Comparison of ENCODE assay signal across 4 worm cellular contexts in genomic region chrV:13808462-13808867, ce11.
TF ChIP-seq lines count a peak whose summit lies in the region.

No protein-coding gene starts in this region.

TF ChIP-seq in whole organism, L2 larva, 48 proteins besides CTCF, POLR2A, EP300 and RAD21 (continues in another document):
- TF ChIP-seq sma-3 (GFP tag; optimal IDR thresholded peaks at IDR 0.05; lab: Kevin White, UChicago): no peak
- no peak for TF ChIP-seq unc-62 (GFP tag; optimal IDR thresholded peaks at IDR 0.05; lab: Kevin White, UChicago)
- TF ChIP-seq nhr-11 (tag; optimal IDR thresholded peaks at IDR 0.05; lab: Kevin White, UChicago): no peak
- TF ChIP-seq mab-5 (tag; optimal IDR thresholded peaks at IDR 0.05; lab: Kevin White, UChicago): no peak
- peak in 1 of 2 experiments; percentile 63 for TF ChIP-seq lsy-2 (tag; optimal IDR thresholded peaks at IDR 0.05; lab: Kevin White, UChicago)
- TF ChIP-seq ceh-16 (tag; optimal IDR thresholded peaks at IDR 0.05; lab: Kevin White, UChicago): peak; percentile 0
- TF ChIP-seq unc-39 (tag; optimal IDR thresholded peaks at IDR 0.05; lab: Kevin White, UChicago): peak; percentile 7
- peak; percentile 76 for TF ChIP-seq C34F6.9 (tag; optimal IDR thresholded peaks at IDR 0.05; lab: Kevin White, UChicago)
- peak; percentile 63 for TF ChIP-seq blmp-1 (tag; optimal IDR thresholded peaks at IDR 0.05; lab: Kevin White, UChicago; ENCODE audit: insufficient read depth)
- TF ChIP-seq elt-3 (tag; optimal IDR thresholded peaks at IDR 0.05; lab: Kevin White, UChicago): no peak
- TF ChIP-seq ztf-4 (tag; optimal IDR thresholded peaks at IDR 0.05; lab: Kevin White, UChicago): no peak
- no peak for TF ChIP-seq dmd-4 (tag; optimal IDR thresholded peaks at IDR 0.05; lab: Kevin White, UChicago)
- no peak for TF ChIP-seq nhr-23 (tag; optimal IDR thresholded peaks at IDR 0.05; lab: Kevin White, UChicago)
- TF ChIP-seq nhr-10 (tag; optimal IDR thresholded peaks at IDR 0.05; lab: Kevin White, UChicago): no peak
- no peak for TF ChIP-seq egl-27 (tag; optimal IDR thresholded peaks at IDR 0.05; lab: Kevin White, UChicago)
- TF ChIP-seq F13H6.1 (tag; optimal IDR thresholded peaks at IDR 0.05; lab: Kevin White, UChicago): peak; percentile 89
- TF ChIP-seq lin-11 (tag; optimal IDR thresholded peaks at IDR 0.05; lab: Kevin White, UChicago): peak; percentile 5
- TF ChIP-seq nhr-6 (tag; optimal IDR thresholded peaks at IDR 0.05; lab: Kevin White, UChicago): no peak
- peak; percentile 46 for TF ChIP-seq gmeb-1 (tag; optimal IDR thresholded peaks at IDR 0.05; lab: Kevin White, UChicago)
- no peak for TF ChIP-seq nhr-237 (tag; optimal IDR thresholded peaks at IDR 0.05; lab: Kevin White, UChicago)
- TF ChIP-seq ama-1 (optimal IDR thresholded peaks at IDR 0.05; lab: Kevin White, UChicago): no peak
- TF ChIP-seq elt-1 (tag; optimal IDR thresholded peaks at IDR 0.05; lab: Kevin White, UChicago): no peak
- TF ChIP-seq nhr-77 (tag; optimal IDR thresholded peaks at IDR 0.05; lab: Kevin White, UChicago): no peak
- peak; percentile 24 for TF ChIP-seq lin-13 (GFP tag; optimal IDR thresholded peaks at IDR 0.05; lab: Kevin White, UChicago)

TF ChIP-seq in whole organism, L4 larva, 104 proteins besides CTCF, POLR2A, EP300 and RAD21 (continues in another document):
- TF ChIP-seq zip-11 (GFP tag; IDR thresholded peaks at IDR 0.05; lab: Robert Waterston, UW) (no peak), ceh-44 (GFP tag; IDR thresholded peaks at IDR 0.05; lab: Robert Waterston, UW) (no peak), F37D6.2 (tag; optimal IDR thresholded peaks at IDR 0.05; lab: Kevin White, UChicago) (peak; percentile 25), sdz-12 (GFP tag; optimal IDR thresholded peaks at IDR 0.05; lab: Kevin White, UChicago) (no peak), ceh-62 (tag; optimal IDR thresholded peaks at IDR 0.05; lab: Kevin White, UChicago) (no peak), T26A8.4 (GFP tag; IDR thresholded peaks at IDR 0.05; lab: Robert Waterston, UW) (no peak), pha-4 (GFP tag; IDR thresholded peaks at IDR 0.05; lab: Robert Waterston, UW) (no peak), pha-4 (tag; optimal IDR thresholded peaks at IDR 0.05; lab: Kevin White, UChicago) (peak; percentile 28), tag-97 (GFP tag; IDR thresholded peaks at IDR 0.05; lab: Robert Waterston, UW) (no peak), nhr-41 (GFP tag; IDR thresholded peaks at IDR 0.05; lab: Robert Waterston, UW) (no peak), nhr-237 (tag; optimal IDR thresholded peaks at IDR 0.05; lab: Kevin White, UChicago) (no peak), daf-16 (GFP tag; optimal IDR thresholded peaks at IDR 0.05; lab: Kevin White, UChicago) (peak in 1 of 2 experiments; percentile 1), daf-16 (tag; optimal IDR thresholded peaks at IDR 0.05; lab: Kevin White, UChicago) (peak; percentile 49), duxl-1 (tag; optimal IDR thresholded peaks at IDR 0.05; lab: Kevin White, UChicago; ENCODE audit: poor library complexity) (no peak), nhr-77 (tag; optimal IDR thresholded peaks at IDR 0.05; lab: Kevin White, UChicago) (peak; percentile 21), cey-2 (tag; optimal IDR thresholded peaks at IDR 0.05; lab: Kevin White, UChicago; ENCODE audit: borderline replicate concordance, insufficient read depth) (no peak), hlh-11 (tag; optimal IDR thresholded peaks at IDR 0.05; lab: Kevin White, UChicago) (peak; percentile 83), F26F4.8 (GFP tag; conservative IDR thresholded peaks at IDR 0.05; lab: Robert Waterston, UW) (no peak), daf-19 (GFP tag; conservative IDR thresholded peaks at IDR 0.05; lab: Robert Waterston, UW) (no peak), madf-9 (GFP tag; conservative IDR thresholded peaks at IDR 0.05; lab: Robert Waterston, UW) (no peak), php-3 (GFP tag; IDR thresholded peaks at IDR 0.05; lab: Robert Waterston, UW) (no peak), nhr-11 (tag; optimal IDR thresholded peaks at IDR 0.05; lab: Kevin White, UChicago) (peak; percentile 79), dmd-9 (GFP tag; IDR thresholded peaks at IDR 0.05; lab: Robert Waterston, UW) (no peak), gei-8 (GFP tag; optimal IDR thresholded peaks at IDR 0.05; lab: Kevin White, UChicago) (no peak), F10B5.3 (tag; optimal IDR thresholded peaks at IDR 0.05; lab: Kevin White, UChicago) (no peak)

TF ChIP-seq in whole organism, late embryonic, 69 proteins besides CTCF, POLR2A, EP300 and RAD21 (continues in another document):
- TF ChIP-seq nhr-11 (tag; optimal IDR thresholded peaks at IDR 0.05; lab: Kevin White, UChicago) (no peak), ceh-9 (tag; optimal IDR thresholded peaks at IDR 0.05; lab: Kevin White, UChicago) (no peak), gmeb-2 (tag; optimal IDR thresholded peaks at IDR 0.05; lab: Kevin White, UChicago) (no peak), dve-1 (tag; optimal IDR thresholded peaks at IDR 0.05; lab: Kevin White, UChicago) (no peak), ceh-31 (tag; optimal IDR thresholded peaks at IDR 0.05; lab: Kevin White, UChicago) (peak; percentile 77), hlh-15 (tag; optimal IDR thresholded peaks at IDR 0.05; lab: Kevin White, UChicago) (no peak), dmd-4 (tag; optimal IDR thresholded peaks at IDR 0.05; lab: Kevin White, UChicago; ENCODE audit: borderline replicate concordance) (no peak), hlh-30 (tag; optimal IDR thresholded peaks at IDR 0.05; lab: Kevin White, UChicago; ENCODE audit: insufficient read depth) (peak; percentile 59), madf-2 (tag; optimal IDR thresholded peaks at IDR 0.05; lab: Kevin White, UChicago) (no peak), pros-1 (tag; optimal IDR thresholded peaks at IDR 0.05; lab: Kevin White, UChicago) (peak; percentile 49), ceh-34 (tag; optimal IDR thresholded peaks at IDR 0.05; lab: Kevin White, UChicago) (peak; percentile 81), syd-9 (tag; optimal IDR thresholded peaks at IDR 0.05; lab: Kevin White, UChicago) (peak; percentile 50), rnt-1 (tag; optimal IDR thresholded peaks at IDR 0.05; lab: Kevin White, UChicago) (peak; percentile 39), pax-1 (tag; optimal IDR thresholded peaks at IDR 0.05; lab: Kevin White, UChicago) (peak; percentile 12), elt-2 (tag; optimal IDR thresholded peaks at IDR 0.05; lab: Kevin White, UChicago) (peak; percentile 18), sdc-2 (tag; optimal IDR thresholded peaks at IDR 0.05; lab: Kevin White, UChicago) (peak; percentile 17), elt-4 (tag; optimal IDR thresholded peaks at IDR 0.05; lab: Kevin White, UChicago) (no peak), ref-2 (tag; optimal IDR thresholded peaks at IDR 0.05; lab: Kevin White, UChicago) (peak; percentile 75), tbx-2 (tag; optimal IDR thresholded peaks at IDR 0.05; lab: Kevin White, UChicago) (peak; percentile 82), pha-2 (tag; optimal IDR thresholded peaks at IDR 0.05; lab: Kevin White, UChicago) (no peak), T23F11.4 (GFP tag; optimal IDR thresholded peaks at IDR 0.05; lab: Kevin White, UChicago) (no peak), lin-11 (tag; optimal IDR thresholded peaks at IDR 0.05; lab: Kevin White, UChicago) (no peak), F13H6.1 (tag; optimal IDR thresholded peaks at IDR 0.05; lab: Kevin White, UChicago) (peak; percentile 33), C08G9.2 (tag; optimal IDR thresholded peaks at IDR 0.05; lab: Kevin White, UChicago) (no peak), che-1 (tag; optimal IDR thresholded peaks at IDR 0.05; lab: Kevin White, UChicago) (no peak), unc-55 (GFP tag; optimal IDR thresholded peaks at IDR 0.05; lab: Kevin White, UChicago) (peak; percentile 36)

TF ChIP-seq in whole organism, mixed stage, embryonic, 35 proteins besides CTCF, POLR2A, EP300 and RAD21 (continues in another document):
- TF ChIP-seq sptf-1 (tag; optimal IDR thresholded peaks at IDR 0.05; lab: Kevin White, UChicago) (peak; percentile 53), mab-5 (tag; optimal IDR thresholded peaks at IDR 0.05; lab: Kevin White, UChicago) (no peak), lin-32 (GFP tag; optimal IDR thresholded peaks at IDR 0.05; lab: Kevin White, UChicago) (no peak), unc-62 (GFP tag; optimal IDR thresholded peaks at IDR 0.05; lab: Kevin White, UChicago) (peak; percentile 56), ceh-83 (GFP tag; optimal IDR thresholded peaks at IDR 0.05; lab: Kevin White, UChicago) (no peak), nhr-12 (tag; optimal IDR thresholded peaks at IDR 0.05; lab: Kevin White, UChicago) (no peak), ham-2 (GFP tag; optimal IDR thresholded peaks at IDR 0.05; lab: Kevin White, UChicago) (peak; percentile 96), hlh-1 (tag; optimal IDR thresholded peaks at IDR 0.05; lab: Kevin White, UChicago) (peak; percentile 80), drap-1 (GFP tag; optimal IDR thresholded peaks at IDR 0.05; lab: Kevin White, UChicago) (peak; percentile 9), nhr-2 (tag; optimal IDR thresholded peaks at IDR 0.05; lab: Kevin White, UChicago) (peak; percentile 76), blmp-1 (tag; optimal IDR thresholded peaks at IDR 0.05; lab: Kevin White, UChicago) (no peak), flh-1 (GFP tag; optimal IDR thresholded peaks at IDR 0.05; lab: Kevin White, UChicago) (no peak), M03D4.4 (tag; optimal IDR thresholded peaks at IDR 0.05; lab: Kevin White, UChicago) (peak; percentile 45), pha-4 (tag; optimal IDR thresholded peaks at IDR 0.05; lab: Kevin White, UChicago) (peak; percentile 64), elt-3 (tag; optimal IDR thresholded peaks at IDR 0.05; lab: Kevin White, UChicago) (no peak), ceh-43 (GFP tag; optimal IDR thresholded peaks at IDR 0.05; lab: Kevin White, UChicago) (no peak), sem-2 (GFP tag; optimal IDR thresholded peaks at IDR 0.05; lab: Kevin White, UChicago) (no peak), snpc-4 (tag; optimal IDR thresholded peaks at IDR 0.05; lab: Kevin White, UChicago) (no peak), mep-1 (tag; optimal IDR thresholded peaks at IDR 0.05; lab: Kevin White, UChicago) (peak; percentile 74), cnd-1 (tag; optimal IDR thresholded peaks at IDR 0.05; lab: Kevin White, UChicago) (peak; percentile 69), zip-8 (tag; optimal IDR thresholded peaks at IDR 0.05; lab: Kevin White, UChicago) (peak; percentile 3), nhr-76 (tag; optimal IDR thresholded peaks at IDR 0.05; lab: Kevin White, UChicago) (no peak), nhr-28 (tag; optimal IDR thresholded peaks at IDR 0.05; lab: Kevin White, UChicago) (no peak), bed-3 (GFP tag; optimal IDR thresholded peaks at IDR 0.05; lab: Kevin White, UChicago) (no peak), elt-1 (tag; optimal IDR thresholded peaks at IDR 0.05; lab: Kevin White, UChicago; ENCODE audit: borderline replicate concordance, insufficient read depth) (no peak), lsy-2 (tag; optimal IDR thresholded peaks at IDR 0.05; lab: Kevin White, UChicago) (peak; percentile 16), unc-39 (tag; optimal IDR thresholded peaks at IDR 0.05; lab: Kevin White, UChicago) (no peak), ztf-11 (tag; optimal IDR thresholded peaks at IDR 0.05; lab: Kevin White, UChicago) (no peak), mls-2 (tag; optimal IDR thresholded peaks at IDR 0.05; lab: Kevin White, UChicago) (peak; percentile 75), tbx-8 (GFP tag; optimal IDR thresholded peaks at IDR 0.05; lab: Kevin White, UChicago) (no peak)
